Worm (Caenorhabditis elegans): ENCODE data around the gene pqn-18.

The pqn-18 gene

ce11 chrX:12907502-12907901, at the start of gene pqn-18:
pqn-18 (plus strand) TSS chrX:12907832.
- TF ChIP-seq fax-1 (tag; optimal IDR thresholded peaks at IDR 0.05) (no peak), ceh-30 (tag; optimal IDR thresholded peaks at IDR 0.05) (no peak), Y22D7AL.16 (tag; optimal IDR thresholded peaks at IDR 0.05) (no peak), elt-4 (tag; optimal IDR thresholded peaks at IDR 0.05) (no peak), mec-3 (tag; optimal IDR thresholded peaks at IDR 0.05; ENCODE audit: borderline replicate concordance) (no peak), T23F11.4 (GFP tag; optimal IDR thresholded peaks at IDR 0.05) (no peak), pha-4 (tag; optimal IDR thresholded peaks at IDR 0.05) (no peak), unc-86 (tag; optimal IDR thresholded peaks at IDR 0.05) (no peak), gmeb-2 (tag; optimal IDR thresholded peaks at IDR 0.05) (no peak), nhr-11 (tag; optimal IDR thresholded peaks at IDR 0.05) (no peak), ceh-2 (tag; optimal IDR thresholded peaks at IDR 0.05) (no peak), C08G9.2 (tag; optimal IDR thresholded peaks at IDR 0.05) (no peak), ceh-31 (tag; optimal IDR thresholded peaks at IDR 0.05) (no peak), lim-6 (tag; optimal IDR thresholded peaks at IDR 0.05) (no peak), K02D7.2 (tag; optimal IDR thresholded peaks at IDR 0.05) (no peak), C38D4.7 (GFP tag; optimal IDR thresholded peaks at IDR 0.05) (no peak)

DNA sequence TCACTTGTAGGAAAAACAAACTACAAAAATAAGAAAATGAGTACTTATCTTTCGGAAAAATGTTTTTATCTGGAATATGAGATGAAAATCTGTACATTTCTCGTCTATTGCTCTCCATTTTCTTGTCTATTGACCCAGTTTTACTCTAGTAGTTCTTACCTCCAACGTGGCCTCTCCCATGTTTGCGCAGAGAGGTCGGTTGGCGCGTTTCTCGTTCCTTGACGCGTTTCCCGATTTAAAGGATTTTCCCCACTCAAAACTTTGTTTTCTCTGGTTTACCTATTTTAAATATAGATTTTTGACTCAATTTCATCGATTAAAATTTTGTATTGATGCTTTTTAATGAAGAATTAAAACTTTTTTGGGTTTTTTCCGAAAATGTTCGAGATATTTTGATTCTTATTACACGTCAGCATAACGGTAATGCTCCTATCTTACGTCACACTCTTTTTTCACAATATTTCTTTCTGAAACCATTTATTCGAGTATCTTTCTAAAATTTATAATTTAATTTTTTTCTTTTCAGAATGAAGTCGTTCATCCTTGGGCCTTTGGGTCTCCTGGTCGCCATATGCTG, 46.8 kb upstream of the pqn-18 start, which contains the start of gene T14G8.3:
T14G8.3 (plus strand) TSS at position 527 of the 577 bp plus-strand sequence.
- TF ChIP-seq elt-2 (tag; optimal IDR thresholded peaks at IDR 0.05) (peak; percentile 44), ceh-34 (tag; optimal IDR thresholded peaks at IDR 0.05) (no peak), ahr-1 (tag; optimal IDR thresholded peaks at IDR 0.05) (no peak), nfya-1 (tag; optimal IDR thresholded peaks at IDR 0.05) (no peak), ama-1 (optimal IDR thresholded peaks at IDR 0.05) (no peak), pag-3 (tag; optimal IDR thresholded peaks at IDR 0.05; ENCODE audit: borderline replicate concordance) (no peak)

DNA sequence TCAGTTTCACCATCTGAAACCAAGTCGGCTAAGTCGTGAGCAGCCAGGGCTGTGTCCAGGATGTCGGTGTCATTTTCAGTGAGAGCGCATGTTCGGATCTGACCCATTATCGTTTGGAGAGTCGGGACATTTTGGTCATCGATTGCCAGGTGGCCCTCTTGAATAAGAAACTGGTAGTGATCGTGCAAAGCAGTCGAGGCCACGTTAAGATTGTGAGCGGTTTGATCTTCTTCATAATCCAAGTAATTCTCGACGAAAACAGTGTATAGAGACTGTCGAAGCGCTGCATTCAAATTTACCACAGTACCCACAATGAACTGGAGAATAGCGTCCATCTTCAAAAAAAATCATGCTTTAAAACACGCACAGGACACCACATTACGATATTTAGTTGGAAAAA, 45.1 kb upstream of the pqn-18 start, which contains the start of gene T14G8.6:
T14G8.6 (minus strand) TSS at position 338 of the 400 bp plus-strand sequence.
- no peak for TF ChIP-seq C38D4.7 (GFP tag; optimal IDR thresholded peaks at IDR 0.05)
- TF ChIP-seq che-1 (tag; optimal IDR thresholded peaks at IDR 0.05): no peak
- no peak for TF ChIP-seq ceh-19 (GFP tag; optimal IDR thresholded peaks at IDR 0.05)
- TF ChIP-seq nhr-11 (tag; optimal IDR thresholded peaks at IDR 0.05): no peak
- no peak for TF ChIP-seq hlh-8 (tag; optimal IDR thresholded peaks at IDR 0.05)
- TF ChIP-seq ceh-22 (tag; optimal IDR thresholded peaks at IDR 0.05): no peak
- TF ChIP-seq pqm-1 (tag; optimal IDR thresholded peaks at IDR 0.05): no peak
- no peak for TF ChIP-seq unc-55 (GFP tag; optimal IDR thresholded peaks at IDR 0.05)
- TF ChIP-seq unc-42 (tag; optimal IDR thresholded peaks at IDR 0.05): no peak
- no peak for TF ChIP-seq hlh-30 (tag; optimal IDR thresholded peaks at IDR 0.05; ENCODE audit: insufficient read depth)
- no peak for TF ChIP-seq odd-2 (tag; optimal IDR thresholded peaks at IDR 0.05)
- no peak for TF ChIP-seq C08G9.2 (tag; optimal IDR thresholded peaks at IDR 0.05)
- no peak for TF ChIP-seq fkh-10 (GFP tag; optimal IDR thresholded peaks at IDR 0.05)
- TF ChIP-seq sdc-2 (tag; optimal IDR thresholded peaks at IDR 0.05): no peak
- TF ChIP-seq elt-2 (tag; optimal IDR thresholded peaks at IDR 0.05): no peak
- no peak for TF ChIP-seq hlh-13 (GFP tag; optimal IDR thresholded peaks at IDR 0.05)
- no peak for TF ChIP-seq F13H6.1 (tag; optimal IDR thresholded peaks at IDR 0.05)
- no peak for TF ChIP-seq elt-4 (tag; optimal IDR thresholded peaks at IDR 0.05)
- no peak for TF ChIP-seq fkh-6 (tag; optimal IDR thresholded peaks at IDR 0.05)
- TF ChIP-seq K02D7.2 (tag; optimal IDR thresholded peaks at IDR 0.05): no peak

DNA sequence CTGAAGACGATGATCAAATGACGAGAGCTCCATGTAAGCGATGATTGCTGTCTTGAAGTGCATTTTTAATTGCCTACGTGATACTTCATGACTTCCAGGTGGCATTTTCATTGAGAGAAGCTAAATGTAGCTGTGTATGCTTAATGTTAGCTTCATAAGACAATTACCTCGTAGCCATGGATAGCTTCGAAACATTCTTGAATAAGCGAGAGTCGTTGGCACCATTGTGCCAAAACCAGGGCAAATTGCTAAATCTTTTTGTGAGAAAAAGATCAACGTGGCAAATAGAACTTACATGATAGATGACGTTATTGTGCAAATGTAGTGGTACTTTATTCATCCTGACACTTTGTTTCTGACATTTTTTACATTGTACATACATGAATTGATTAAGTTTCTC, 44.4 kb upstream of the pqn-18 start:
- TF ChIP-seq unc-3 (GFP tag; conservative IDR thresholded peaks at IDR 0.05): no peak
- no peak for TF ChIP-seq unc-3 (tag; optimal IDR thresholded peaks at IDR 0.05)
- TF ChIP-seq che-1 (tag; optimal IDR thresholded peaks at IDR 0.05): no peak

Measured in whole organism, late embryonic.